Fruit fly (Drosophila melanogaster): Measurements from ENCODE around the gene CG8260.

The CG8260 gene

DNA sequence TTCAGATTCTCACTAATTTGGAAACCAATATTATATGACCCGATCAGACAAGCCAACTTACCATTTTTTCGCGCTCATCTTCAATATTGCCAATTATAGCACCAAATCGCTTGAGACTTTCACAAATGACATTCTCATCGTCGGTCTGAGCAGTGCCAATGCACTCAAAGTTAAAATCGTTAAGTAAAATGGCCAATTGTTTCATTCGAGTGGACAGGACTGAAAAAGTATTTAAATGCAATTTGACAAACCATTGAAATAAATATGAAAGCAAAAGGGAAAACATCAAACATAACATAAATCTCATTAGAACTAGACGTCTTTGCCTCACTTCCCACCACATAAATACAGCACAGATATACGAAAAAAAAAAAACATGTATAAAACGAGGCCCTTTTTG lies at the start of gene CG8260:
TSS of gene CG8260 (plus strand) at position 301 of the 400 bp plus-strand sequence.
- no peak for TF ChIP-seq lola (GFP tag; optimal IDR thresholded peaks at IDR 0.05)
- TF ChIP-seq brk (GFP tag; optimal IDR thresholded peaks at IDR 0.05), result no peak
- no peak for TF ChIP-seq rgr (GFP tag; optimal IDR thresholded peaks at IDR 0.05)
- TF ChIP-seq usp (GFP tag; optimal IDR thresholded peaks at IDR 0.05), result no peak
- no peak for TF ChIP-seq GATAd (GFP tag; optimal IDR thresholded peaks at IDR 0.05)
- TF ChIP-seq ey (GFP tag; optimal IDR thresholded peaks at IDR 0.05), result no peak
- no peak for TF ChIP-seq dmrt93B (GFP tag; optimal IDR thresholded peaks at IDR 0.05)
- TF ChIP-seq foxo (GFP tag; optimal IDR thresholded peaks at IDR 0.05), result no peak
- TF ChIP-seq h (GFP tag; optimal IDR thresholded peaks at IDR 0.05), result no peak
- no peak for TF ChIP-seq sage (GFP tag; optimal IDR thresholded peaks at IDR 0.05)
- TF ChIP-seq Myc (optimal IDR thresholded peaks at IDR 0.05), result no peak
- no peak for TF ChIP-seq N (GFP tag; optimal IDR thresholded peaks at IDR 0.05)
- no peak for TF ChIP-seq Abd-B (GFP tag; optimal IDR thresholded peaks at IDR 0.05)
- no peak for TF ChIP-seq Sp1 (GFP tag; optimal IDR thresholded peaks at IDR 0.05)
- no peak for TF ChIP-seq Dif (GFP tag; optimal IDR thresholded peaks at IDR 0.05; ENCODE audit: partially characterized antibody)

DNA sequence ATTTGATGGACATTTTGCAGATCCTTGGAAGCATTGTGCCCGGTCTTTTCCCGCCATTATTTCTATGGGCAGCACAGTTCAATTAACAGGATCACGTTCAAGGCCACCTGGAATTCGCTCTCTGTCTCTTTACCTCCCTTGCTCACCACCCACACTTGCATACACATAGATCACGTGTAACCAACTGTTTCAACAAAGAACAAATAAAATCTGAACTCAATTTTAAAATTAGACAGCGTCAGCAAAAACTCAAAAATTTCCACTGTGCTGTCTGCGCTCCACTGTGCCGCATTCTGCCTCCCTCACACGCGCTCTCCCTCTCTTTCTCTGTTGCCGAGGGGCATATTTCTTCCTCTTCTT lies 46.5 kb upstream of the CG8260 start:
- TF ChIP-seq psq (GFP tag; optimal IDR thresholded peaks at IDR 0.05) (peak; percentile 6), ey (GFP tag; optimal IDR thresholded peaks at IDR 0.05) (peak; percentile 9), Hnf4 (GFP tag; optimal IDR thresholded peaks at IDR 0.05) (peak; percentile 4), brk (GFP tag; optimal IDR thresholded peaks at IDR 0.05) (no peak), rgr (GFP tag; optimal IDR thresholded peaks at IDR 0.05) (peak; percentile 38), br (GFP tag; optimal IDR thresholded peaks at IDR 0.05) (peak; percentile 36), Hr83 (GFP tag; optimal IDR thresholded peaks at IDR 0.05; ENCODE audit: poor library complexity, severe bottlenecking) (peak; percentile 13), CG32264 (GFP tag; optimal IDR thresholded peaks at IDR 0.05) (no peak), woc (GFP tag; optimal IDR thresholded peaks at IDR 0.05) (peak; percentile 3), foxo (GFP tag; optimal IDR thresholded peaks at IDR 0.05) (peak in 1 of 2 experiments; percentile 40)

dm6 chrX:15709984-15710750 lies 46.0 kb upstream of the CG8260 start, which contains the start of the genes CG9281 and CG15601:
Gene CG9281 (minus strand): TSS chrX:15710539.
Gene CG15601 (plus strand): TSS chrX:15710647.
- TF ChIP-seq Rel (GFP tag; optimal IDR thresholded peaks at IDR 0.05), result no peak
- TF ChIP-seq Rel (tag; optimal IDR thresholded peaks at IDR 0.05), result peak; percentile 8
- TF ChIP-seq Mio (GFP tag; optimal IDR thresholded peaks at IDR 0.05), result no peak
- no peak for TF ChIP-seq CrebA (GFP tag; optimal IDR thresholded peaks at IDR 0.05; ENCODE audit: borderline replicate concordance)
- peak; percentile 22 for TF ChIP-seq sv (GFP tag; optimal IDR thresholded peaks at IDR 0.05)
- no peak for TF ChIP-seq br (GFP tag; optimal IDR thresholded peaks at IDR 0.05)
- TF ChIP-seq N (GFP tag; optimal IDR thresholded peaks at IDR 0.05), result peak; percentile 22
- TF ChIP-seq rgr (GFP tag; optimal IDR thresholded peaks at IDR 0.05), result no peak
- TF ChIP-seq h (GFP tag; optimal IDR thresholded peaks at IDR 0.05), result no peak
- TF ChIP-seq CG9705 (GFP tag; optimal IDR thresholded peaks at IDR 0.05), result no peak
- no peak for TF ChIP-seq usp (GFP tag; optimal IDR thresholded peaks at IDR 0.05)
- peak; percentile 3 for TF ChIP-seq HLH106 (tag; optimal IDR thresholded peaks at IDR 0.05)
- no peak for TF ChIP-seq Abd-B (GFP tag; optimal IDR thresholded peaks at IDR 0.05)
- TF ChIP-seq Hnf4 (GFP tag; optimal IDR thresholded peaks at IDR 0.05), result no peak
- no peak for TF ChIP-seq psq (GFP tag; optimal IDR thresholded peaks at IDR 0.05)
- no peak for TF ChIP-seq tai (GFP tag; optimal IDR thresholded peaks at IDR 0.05)
- TF ChIP-seq foxo (GFP tag; optimal IDR thresholded peaks at IDR 0.05), result no peak
- TF ChIP-seq lola (GFP tag; optimal IDR thresholded peaks at IDR 0.05), result no peak
- TF ChIP-seq Sp1 (GFP tag; optimal IDR thresholded peaks at IDR 0.05), result peak; percentile 30
- no peak for TF ChIP-seq OdsH (GFP tag; optimal IDR thresholded peaks at IDR 0.05)
- no peak for TF ChIP-seq GATAd (GFP tag; optimal IDR thresholded peaks at IDR 0.05)

DNA sequence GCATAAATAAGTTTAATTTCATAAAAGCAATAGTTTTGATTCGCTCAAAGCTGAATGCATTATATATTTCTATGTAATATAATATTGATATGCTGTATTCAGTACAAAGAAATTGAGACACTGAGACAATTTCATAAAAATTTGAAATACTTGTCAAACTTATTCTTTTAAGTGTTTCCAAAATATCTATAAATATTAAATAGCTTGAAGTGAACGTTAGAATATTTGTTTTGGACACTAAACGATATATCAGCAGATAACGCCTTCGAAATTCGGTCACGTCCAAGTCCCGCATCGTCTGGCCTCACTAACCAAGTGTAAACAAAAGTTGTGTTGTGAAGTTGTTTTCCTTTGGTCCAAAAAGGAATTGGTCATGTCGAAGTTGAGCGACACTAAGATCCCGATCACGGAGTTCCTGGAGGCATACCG lies 45.4 kb upstream of the CG8260 start:
- TF ChIP-seq Dfd (GFP tag; optimal IDR thresholded peaks at IDR 0.05) (no peak), Myc (optimal IDR thresholded peaks at IDR 0.05) (peak; percentile 68)

DNA sequence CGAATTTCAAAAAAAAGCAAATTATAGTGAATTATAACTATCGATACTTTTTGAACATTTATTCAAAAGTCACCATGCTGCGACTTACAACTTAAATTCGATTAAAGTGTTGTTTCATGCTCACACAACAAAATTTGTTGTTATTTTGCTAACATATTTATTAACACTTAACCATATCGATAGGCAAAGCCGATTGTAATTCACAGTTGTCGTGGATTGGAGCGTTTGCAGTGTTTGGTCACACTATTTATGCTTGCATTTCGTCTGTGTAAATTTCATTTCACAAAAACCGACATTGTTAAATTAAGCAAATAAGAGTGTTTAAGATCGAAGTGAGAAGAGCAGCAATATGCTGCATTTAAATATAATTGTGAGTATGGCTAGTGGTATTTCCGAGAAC lies 43.7 kb upstream of the CG8260 start, which contains the start of gene HUWE1:
TSS of gene HUWE1 (plus strand) at position 220 of the 400 bp plus-strand sequence.
- TF ChIP-seq dsf (GFP tag; optimal IDR thresholded peaks at IDR 0.05; ENCODE audit: borderline replicate concordance) (no peak), Sp1 (GFP tag; optimal IDR thresholded peaks at IDR 0.05) (peak; percentile 19), Jra (GFP tag; optimal IDR thresholded peaks at IDR 0.05) (no peak), Rel (GFP tag; optimal IDR thresholded peaks at IDR 0.05) (no peak), Rel (tag; optimal IDR thresholded peaks at IDR 0.05) (peak; percentile 27)

Data from whole organism, wandering third instar larva.